Worm (Caenorhabditis elegans): Measurements from ENCODE around the gene ZK185.3.

ZK185.3 gene

ce11 chrIV:4576847-4577246 lies 46.6 kb upstream of the ZK185.3 start:
- TF ChIP-seq lsy-2 (tag; optimal IDR thresholded peaks at IDR 0.05) (peak in 1 of 2 experiments; percentile 37), daf-19 (GFP tag; conservative IDR thresholded peaks at IDR 0.05) (no peak), aha-1 (tag) (peak; percentile 53), unc-62 (GFP tag; optimal IDR thresholded peaks at IDR 0.05 in 1 of 2) (peak in 1 of 2 experiments; percentile 89), unc-62 (tag; optimal IDR thresholded peaks at IDR 0.05) (no peak), ceh-20 (GFP tag; IDR thresholded peaks at IDR 0.05) (0 out of 2 replicates have a peak, but pooled peaks have one; percentile 28)

ce11 chrIV:4574051-4574450 lies 43.8 kb upstream of the ZK185.3 start:
- TF ChIP-seq lim-7 (GFP tag; IDR thresholded peaks at IDR 0.05) (no peak), aha-1 (tag) (peak; percentile 74), egl-43 (GFP tag; IDR thresholded peaks at IDR 0.05) (no peak), nhr-77 (tag; optimal IDR thresholded peaks at IDR 0.05) (no peak), ztf-11 (tag; optimal IDR thresholded peaks at IDR 0.05) (no peak), D1046.2 (GFP tag; IDR thresholded peaks at IDR 0.05) (no peak), mxl-2 (GFP tag; conservative IDR thresholded peaks at IDR 0.05) (no peak), gei-8 (GFP tag; optimal IDR thresholded peaks at IDR 0.05) (no peak), sdz-12 (GFP tag; optimal IDR thresholded peaks at IDR 0.05) (no peak), aly-2 (tag; optimal IDR thresholded peaks at IDR 0.05) (no peak), skn-1 (tag; optimal IDR thresholded peaks at IDR 0.05) (no peak), daf-19 (GFP tag; conservative IDR thresholded peaks at IDR 0.05) (no peak), ZK337.2 (GFP tag; IDR thresholded peaks at IDR 0.05) (no peak), pha-4 (GFP tag; IDR thresholded peaks at IDR 0.05) (no peak), pha-4 (tag; optimal IDR thresholded peaks at IDR 0.05) (no peak), unc-130 (GFP tag; optimal IDR thresholded peaks at IDR 0.05) (no peak), T26A8.4 (GFP tag; IDR thresholded peaks at IDR 0.05) (no peak), hmg-1.1 (GFP tag; IDR thresholded peaks at IDR 0.05) (0 out of 2 replicates have a peak, but pooled peaks have one; percentile 33), lin-1 (GFP tag; IDR thresholded peaks at IDR 0.05) (no peak), R02D3.7 (tag; optimal IDR thresholded peaks at IDR 0.05) (no peak), Y48G9A.11 (GFP tag; IDR thresholded peaks at IDR 0.05) (no peak), nhr-41 (GFP tag; IDR thresholded peaks at IDR 0.05) (no peak), dmd-8 (GFP tag; IDR thresholded peaks at IDR 0.05) (no peak), hlh-30 (tag; optimal IDR thresholded peaks at IDR 0.05; ENCODE audit: insufficient read depth) (no peak), unc-62 (GFP tag; optimal IDR thresholded peaks at IDR 0.05 in 1 of 2) (peak in 1 of 2 experiments; percentile 96), unc-62 (tag; optimal IDR thresholded peaks at IDR 0.05) (no peak), nhr-25 (tag; optimal IDR thresholded peaks at IDR 0.05; ENCODE audit: borderline replicate concordance, insufficient read depth) (no peak), F26F4.8 (GFP tag; conservative IDR thresholded peaks at IDR 0.05) (no peak)

- TF ChIP-seq hlh-11 (tag; optimal IDR thresholded peaks at IDR 0.05), result no peak
- TF ChIP-seq fkh-10 (GFP tag; optimal IDR thresholded peaks at IDR 0.05), result peak; percentile 62
- no peak for TF ChIP-seq nhr-111 (GFP tag; optimal IDR thresholded peaks at IDR 0.05)
- peak; percentile 31; the same call in 1 of the 2 replicates for TF ChIP-seq set-16 (GFP tag; IDR thresholded peaks at IDR 0.05)
- peak; percentile 4 for TF ChIP-seq hlh-30 (tag; optimal IDR thresholded peaks at IDR 0.05; ENCODE audit: insufficient read depth)
- peak; percentile 45 for TF ChIP-seq rbr-2 (tag; optimal IDR thresholded peaks at IDR 0.05)
- TF ChIP-seq saeg-2 (GFP tag; IDR thresholded peaks at IDR 0.05), result no peak
- TF ChIP-seq lsy-2 (tag; optimal IDR thresholded peaks at IDR 0.05), result peak in 1 of 2 experiments; percentile 30
- peak; percentile 4 for TF ChIP-seq mes-2 (tag; optimal IDR thresholded peaks at IDR 0.05; ENCODE audit: poor library complexity, severe bottlenecking)
- TF ChIP-seq arid-1 (GFP tag; conservative IDR thresholded peaks at IDR 0.05), result no peak
- no peak for TF ChIP-seq mdt-29 (GFP tag; IDR thresholded peaks at IDR 0.05)
These were observed 40.4 kb upstream of the ZK185.3 start for ce11 chrIV:4570599-4570998.

All from whole organism, L4 larva.